Fruit fly (Drosophila melanogaster) S2 (cell line): ENCODE measurements around the gene Pburs.

ENCODE experiments used
- CG8478 ChIP-seq: fragments of >200 bp; optimal IDR thresholded peaks from 2 replicates; lab custom pipeline; 2018
- CTCF ChIP-seq, 2 experiments: fragments of >200 bp; optimal IDR thresholded peaks; 2 replicates each; lab custom pipeline; 2018

DNA sequence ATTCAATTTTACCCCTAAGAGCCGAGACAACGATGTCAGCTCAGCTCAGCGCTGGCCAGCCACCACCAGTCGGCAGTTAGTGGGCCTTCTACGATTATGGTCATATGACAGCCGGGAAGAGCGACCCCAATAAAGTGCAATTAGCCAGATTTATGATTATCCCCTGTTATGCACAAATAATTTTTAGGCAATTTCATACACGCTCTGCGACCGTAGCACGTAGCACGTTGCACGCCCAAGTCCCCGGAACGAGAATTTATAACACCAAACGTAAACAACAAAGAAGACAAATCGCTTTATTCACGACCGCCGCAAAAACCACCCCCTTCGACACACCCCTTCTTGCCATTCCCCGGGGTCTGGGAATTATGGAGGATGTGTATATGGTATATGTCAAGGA is 37.1 kb upstream of the Pburs start:
- no peak for TF ChIP-seq CG8478
- no peak for TF ChIP-seq CTCF (optimal IDR thresholded peaks at IDR 0.05; lab: Kevin White, UChicago)
